Worm (Caenorhabditis elegans): Measurements from ENCODE around the gene R13A1.10.
A peak's percentile ranks its signal among the peaks of the same experiment; 100 is the strongest.

R13A1.10 gene

ce11 chrIV:7242220-7242789 is 15.3 kb upstream of the R13A1.10 start, which contains the start of gene gstk-2 (continued):
- no peak for TF ChIP-seq egl-27 (tag; optimal IDR thresholded peaks at IDR 0.05)
- TF ChIP-seq lin-38 (GFP tag; IDR thresholded peaks at IDR 0.05): no peak
- no peak for TF ChIP-seq lir-3 (tag; optimal IDR thresholded peaks at IDR 0.05)
- TF ChIP-seq Y5F2A.4 (GFP tag; optimal IDR thresholded peaks at IDR 0.05): no peak
- no peak for TF ChIP-seq spr-3 (GFP tag; optimal IDR thresholded peaks at IDR 0.05)
- no peak for TF ChIP-seq zip-11 (GFP tag; IDR thresholded peaks at IDR 0.05)
- TF ChIP-seq egl-43 (GFP tag; IDR thresholded peaks at IDR 0.05): no peak
- TF ChIP-seq mdl-1 (tag; optimal IDR thresholded peaks at IDR 0.05): peak in 1 of 2 experiments; percentile 11
- peak; percentile 10 for TF ChIP-seq hlh-11 (tag; optimal IDR thresholded peaks at IDR 0.05)
- TF ChIP-seq hif-1 (tag; optimal IDR thresholded peaks at IDR 0.05): no peak
- no peak for TF ChIP-seq nhr-11 (tag; optimal IDR thresholded peaks at IDR 0.05)
- TF ChIP-seq mxl-3 (GFP tag; optimal IDR thresholded peaks at IDR 0.05): no peak
- no peak for TF ChIP-seq ctbp-1 (GFP tag; IDR thresholded peaks at IDR 0.05)
- peak; percentile 40 for TF ChIP-seq hlh-30 (tag; optimal IDR thresholded peaks at IDR 0.05; ENCODE audit: insufficient read depth)
- TF ChIP-seq duxl-1 (tag; optimal IDR thresholded peaks at IDR 0.05; ENCODE audit: poor library complexity): no peak
- TF ChIP-seq pha-4 (GFP tag; IDR thresholded peaks at IDR 0.05): no peak
- no peak for TF ChIP-seq pha-4 (tag; optimal IDR thresholded peaks at IDR 0.05)
- no peak for TF ChIP-seq ztf-7 (tag; optimal IDR thresholded peaks at IDR 0.05)
- TF ChIP-seq fos-1 (tag; optimal IDR thresholded peaks at IDR 0.05): no peak
- TF ChIP-seq attf-4 (tag; optimal IDR thresholded peaks at IDR 0.05): no peak
- no peak for TF ChIP-seq nhr-42 (GFP tag; IDR thresholded peaks at IDR 0.05)
- TF ChIP-seq D1046.2 (GFP tag; IDR thresholded peaks at IDR 0.05): no peak
- no peak for TF ChIP-seq dmd-9 (GFP tag; IDR thresholded peaks at IDR 0.05)

- TF ChIP-seq dmd-6 (GFP tag; IDR thresholded peaks at IDR 0.05) (no peak), jun-1 (tag; optimal IDR thresholded peaks at IDR 0.05) (peak; percentile 24), lin-38 (GFP tag; IDR thresholded peaks at IDR 0.05) (peak; percentile 54), rbr-2 (tag; optimal IDR thresholded peaks at IDR 0.05) (peak; percentile 23), gei-8 (GFP tag; optimal IDR thresholded peaks at IDR 0.05) (no peak), lin-1 (GFP tag; IDR thresholded peaks at IDR 0.05) (0 out of 2 replicates have a peak, but pooled peaks have one; percentile 17), nhr-102 (tag; optimal IDR thresholded peaks at IDR 0.05) (no peak), aha-1 (tag) (peak; percentile 56), hlh-11 (tag; optimal IDR thresholded peaks at IDR 0.05) (peak; percentile 14)
Measured at ce11 chrIV:7240564-7240963, 13.6 kb upstream of the R13A1.10 start.

DNA sequence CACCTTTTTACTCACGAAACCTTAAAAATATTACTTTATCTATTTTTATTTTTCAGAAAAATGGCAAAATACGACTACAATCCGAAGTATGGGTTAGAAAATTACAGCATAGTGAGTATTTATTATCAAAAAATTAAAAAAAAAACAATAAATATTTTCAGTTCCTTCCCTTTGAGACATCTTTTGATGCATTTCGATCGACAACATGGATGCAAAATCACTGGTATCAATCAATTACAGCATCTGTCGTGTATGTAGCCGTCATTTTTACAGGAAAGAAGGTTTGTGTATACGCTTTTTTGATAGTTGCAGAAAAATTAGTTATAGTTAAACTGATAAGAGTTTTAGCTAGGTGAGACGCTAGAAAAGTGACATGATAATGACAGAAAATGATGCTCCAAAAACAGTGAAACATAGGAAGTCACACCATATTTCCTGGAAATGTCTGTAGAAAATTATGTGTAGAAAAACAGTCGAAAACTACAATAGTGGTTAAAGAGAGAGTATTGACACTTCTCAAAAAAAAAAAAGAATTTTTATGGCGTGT is 10.8 kb upstream of the R13A1.10 start, which contains the start of gene elo-3:
Gene elo-3 (plus strand): TSS at position 51 of the 547 bp plus-strand sequence.
- TF ChIP-seq tra-1 (GFP tag; IDR thresholded peaks at IDR 0.05) (peak; percentile 77; the same call in 1 of the 2 replicates), php-3 (GFP tag; IDR thresholded peaks at IDR 0.05) (peak; percentile 47; the same call in 1 of the 2 replicates), lin-13 (GFP tag; optimal IDR thresholded peaks at IDR 0.05) (no peak), aha-1 (tag) (peak; percentile 26), nhr-76 (tag; optimal IDR thresholded peaks at IDR 0.05) (no peak), pqm-1 (tag; optimal IDR thresholded peaks at IDR 0.05) (peak; percentile 75), nhr-102 (tag; optimal IDR thresholded peaks at IDR 0.05) (peak; percentile 41), R02D3.7 (tag; optimal IDR thresholded peaks at IDR 0.05) (no peak), hlh-11 (tag; optimal IDR thresholded peaks at IDR 0.05) (peak; percentile 15), nhr-28 (tag; optimal IDR thresholded peaks at IDR 0.05) (peak; percentile 67), daf-16 (GFP tag; optimal IDR thresholded peaks at IDR 0.05) (no peak), daf-16 (tag; optimal IDR thresholded peaks at IDR 0.05) (peak; percentile 51), dmd-6 (GFP tag; IDR thresholded peaks at IDR 0.05) (peak; percentile 92), lin-1 (GFP tag; IDR thresholded peaks at IDR 0.05) (peak; percentile 65; the same call in 1 of the 2 replicates), ceh-20 (GFP tag; IDR thresholded peaks at IDR 0.05) (no peak), mxl-2 (GFP tag; conservative IDR thresholded peaks at IDR 0.05) (no peak), set-16 (GFP tag; IDR thresholded peaks at IDR 0.05) (no peak), unc-62 (GFP tag; optimal IDR thresholded peaks at IDR 0.05 in 1 of 2) (peak in 1 of 2 experiments; percentile 68), unc-62 (tag; optimal IDR thresholded peaks at IDR 0.05) (no peak)
